Worm (Caenorhabditis elegans): ENCODE measurements around the gene mec-7.

The mec-7 gene

DNA sequence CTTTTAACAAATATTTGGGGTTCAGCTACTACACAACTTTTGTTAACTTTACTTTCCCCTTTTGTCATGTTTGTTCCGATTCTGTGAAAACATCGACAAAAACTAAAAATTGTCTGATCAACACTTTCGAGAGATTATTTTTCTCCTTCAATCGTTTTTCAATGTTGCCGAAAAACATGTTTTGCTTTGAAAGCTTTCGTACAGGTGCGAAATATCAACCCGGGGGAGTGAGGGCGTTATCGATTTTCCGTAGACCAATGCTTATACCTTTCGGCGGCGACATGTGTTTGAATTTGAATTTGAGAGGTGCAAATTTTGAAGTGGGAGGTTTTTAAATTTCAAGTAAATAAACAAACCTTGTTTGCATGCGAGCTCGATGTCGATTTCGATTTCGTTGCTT, 31.9 kb upstream of the mec-7 start:
- TF ChIP-seq ref-1 (GFP tag; conservative IDR thresholded peaks at IDR 0.05), result no peak
- no peak for TF ChIP-seq tab-1 (GFP tag; IDR thresholded peaks at IDR 0.05)
- TF ChIP-seq med-1 (GFP tag; optimal IDR thresholded peaks at IDR 0.05; ENCODE audit: insufficient read depth), result no peak
- no peak for TF ChIP-seq ztf-23 (GFP tag; IDR thresholded peaks at IDR 0.05)
- TF ChIP-seq ztf-29 (GFP tag; IDR thresholded peaks at IDR 0.05), result no peak
- no peak for TF ChIP-seq cog-1 (tag; optimal IDR thresholded peaks at IDR 0.05)
- no peak for TF ChIP-seq klf-2 (GFP tag; conservative IDR thresholded peaks at IDR 0.05)
- TF ChIP-seq T22C8.4 (GFP tag; IDR thresholded peaks at IDR 0.05), result no peak
- no peak for TF ChIP-seq flt-1 (GFP tag; IDR thresholded peaks at IDR 0.05)

- TF ChIP-seq ztf-23 (GFP tag; IDR thresholded peaks at IDR 0.05) (no peak), med-1 (GFP tag; optimal IDR thresholded peaks at IDR 0.05; ENCODE audit: insufficient read depth) (no peak), ref-1 (GFP tag; conservative IDR thresholded peaks at IDR 0.05) (no peak), klf-2 (GFP tag; conservative IDR thresholded peaks at IDR 0.05) (no peak), tab-1 (GFP tag; IDR thresholded peaks at IDR 0.05) (no peak), T22C8.4 (GFP tag; IDR thresholded peaks at IDR 0.05) (no peak), cog-1 (tag; optimal IDR thresholded peaks at IDR 0.05) (no peak), flt-1 (GFP tag; IDR thresholded peaks at IDR 0.05) (no peak), ztf-29 (GFP tag; IDR thresholded peaks at IDR 0.05) (no peak)
Measured at ce11 chrX:7800370-7800769, 23.9 kb upstream of the mec-7 start.

DNA sequence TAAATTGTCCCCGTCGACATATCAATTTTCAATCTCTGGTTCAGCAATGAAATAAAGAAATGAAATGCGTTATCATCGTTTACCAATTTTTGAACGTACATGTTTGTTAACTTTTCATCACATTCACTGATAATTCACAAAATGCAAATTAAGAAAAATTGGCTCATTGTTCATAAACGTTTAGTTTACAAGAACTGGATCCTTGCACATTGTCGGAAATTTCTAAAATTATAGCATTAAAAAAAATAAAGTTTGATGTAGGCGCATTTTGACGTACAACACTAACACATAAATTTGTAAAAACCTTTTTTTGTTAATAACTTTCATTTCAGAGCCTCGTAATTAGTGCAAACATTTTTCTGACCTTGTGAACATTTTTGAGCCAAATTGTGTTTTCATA, 23.2 kb upstream of the mec-7 start, which contains the start of gene gpx-7:
TSS of gene gpx-7 (minus strand) at position 101 of the 400 bp plus-strand sequence.
- TF ChIP-seq flt-1 (GFP tag; IDR thresholded peaks at IDR 0.05), result no peak
- no peak for TF ChIP-seq cog-1 (tag; optimal IDR thresholded peaks at IDR 0.05)
- TF ChIP-seq klf-2 (GFP tag; conservative IDR thresholded peaks at IDR 0.05), result no peak
- no peak for TF ChIP-seq ztf-29 (GFP tag; IDR thresholded peaks at IDR 0.05)
- TF ChIP-seq T22C8.4 (GFP tag; IDR thresholded peaks at IDR 0.05), result no peak
- no peak for TF ChIP-seq ztf-23 (GFP tag; IDR thresholded peaks at IDR 0.05)
- TF ChIP-seq tab-1 (GFP tag; IDR thresholded peaks at IDR 0.05), result no peak

ce11 chrX:7798248-7799020, 21.9 kb upstream of the mec-7 start, which contains the start of gene adm-4:
Gene adm-4 (minus strand): TSS chrX:7798298.
- TF ChIP-seq T22C8.4 (GFP tag; IDR thresholded peaks at IDR 0.05), result no peak
- TF ChIP-seq cog-1 (tag; optimal IDR thresholded peaks at IDR 0.05), result peak; percentile 9
- TF ChIP-seq klf-2 (GFP tag; conservative IDR thresholded peaks at IDR 0.05), result no peak
- TF ChIP-seq med-1 (GFP tag; optimal IDR thresholded peaks at IDR 0.05; ENCODE audit: insufficient read depth), result no peak
- TF ChIP-seq ztf-23 (GFP tag; IDR thresholded peaks at IDR 0.05), result 0 out of 2 replicates have a peak, but pooled peaks have one; percentile 16
- no peak for TF ChIP-seq ztf-29 (GFP tag; IDR thresholded peaks at IDR 0.05)
- no peak for TF ChIP-seq flt-1 (GFP tag; IDR thresholded peaks at IDR 0.05)
- no peak for TF ChIP-seq ref-1 (GFP tag; conservative IDR thresholded peaks at IDR 0.05)
- no peak for TF ChIP-seq tab-1 (GFP tag; IDR thresholded peaks at IDR 0.05)

- TF ChIP-seq tab-1 (GFP tag; IDR thresholded peaks at IDR 0.05) (peak; percentile 62), ztf-23 (GFP tag; IDR thresholded peaks at IDR 0.05) (peak; percentile 75), flt-1 (GFP tag; IDR thresholded peaks at IDR 0.05) (peak; percentile 68; the same call in 1 of the 2 replicates), med-1 (GFP tag; optimal IDR thresholded peaks at IDR 0.05; ENCODE audit: insufficient read depth) (no peak), ztf-29 (GFP tag; IDR thresholded peaks at IDR 0.05) (no peak), T22C8.4 (GFP tag; IDR thresholded peaks at IDR 0.05) (0 out of 2 replicates have a peak, but pooled peaks have one; percentile 42), cog-1 (tag; optimal IDR thresholded peaks at IDR 0.05) (no peak), ref-1 (GFP tag; conservative IDR thresholded peaks at IDR 0.05) (0 out of 2 replicates have a peak, but pooled peaks have one; percentile 12), klf-2 (GFP tag; conservative IDR thresholded peaks at IDR 0.05) (0 out of 2 replicates have a peak, but pooled peaks have one; percentile 8)
Measured at ce11 chrX:7794306-7794743, 17.8 kb upstream of the mec-7 start.

- TF ChIP-seq T22C8.4 (GFP tag; IDR thresholded peaks at IDR 0.05) (peak; percentile 59), flt-1 (GFP tag; IDR thresholded peaks at IDR 0.05) (no peak)
Measured at ce11 chrX:7793377-7794041, 17.0 kb upstream of the mec-7 start, which contains the start of gene ZK154.6. Gene ZK154.6 (minus strand): TSS chrX:7793563.

- TF ChIP-seq klf-2 (GFP tag; conservative IDR thresholded peaks at IDR 0.05) (no peak), ztf-29 (GFP tag; IDR thresholded peaks at IDR 0.05) (no peak), cog-1 (tag; optimal IDR thresholded peaks at IDR 0.05) (no peak), ztf-23 (GFP tag; IDR thresholded peaks at IDR 0.05) (no peak)
Measured at ce11 chrX:7791802-7792201, 15.3 kb upstream of the mec-7 start.

DNA sequence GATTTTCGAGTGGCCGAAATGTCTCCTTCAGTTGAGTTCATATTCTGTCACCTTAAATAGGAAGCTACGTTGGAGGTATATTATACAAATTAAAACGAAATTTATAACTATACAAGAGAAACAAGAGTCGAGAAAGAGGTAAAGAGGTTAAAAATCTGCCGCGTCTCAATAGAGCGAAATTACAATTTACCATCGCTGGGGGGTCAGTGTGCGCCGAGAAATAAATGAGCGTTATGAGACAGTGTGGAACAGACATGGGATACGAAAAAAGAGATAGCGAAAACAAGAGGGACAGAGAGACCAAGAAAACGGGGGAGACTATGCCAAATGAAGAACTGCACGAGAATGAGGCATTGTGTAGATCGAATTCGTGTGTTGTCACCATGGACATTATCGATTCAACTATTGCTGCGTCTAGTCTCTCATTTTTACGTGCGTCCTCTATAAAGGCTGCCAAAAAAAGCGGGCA, 11.4 kb upstream of the mec-7 start, which contains the start of gene ZK154.5:
TSS of gene ZK154.5 (minus strand) at position 51 of the 469 bp plus-strand sequence.
- peak; percentile 15 for TF ChIP-seq cog-1 (tag; optimal IDR thresholded peaks at IDR 0.05)
- no peak for TF ChIP-seq med-1 (GFP tag; optimal IDR thresholded peaks at IDR 0.05; ENCODE audit: insufficient read depth)
- no peak for TF ChIP-seq ref-1 (GFP tag; conservative IDR thresholded peaks at IDR 0.05)
- 0 out of 2 replicates have a peak, but pooled peaks have one; percentile 45 for TF ChIP-seq flt-1 (GFP tag; IDR thresholded peaks at IDR 0.05)
- 0 out of 2 replicates have a peak, but pooled peaks have one; percentile 34 for TF ChIP-seq T22C8.4 (GFP tag; IDR thresholded peaks at IDR 0.05)
- no peak for TF ChIP-seq ztf-29 (GFP tag; IDR thresholded peaks at IDR 0.05)
- TF ChIP-seq tab-1 (GFP tag; IDR thresholded peaks at IDR 0.05), result no peak

- TF ChIP-seq klf-2 (GFP tag; conservative IDR thresholded peaks at IDR 0.05), result no peak
- no peak for TF ChIP-seq ref-1 (GFP tag; conservative IDR thresholded peaks at IDR 0.05)
Measured at ce11 chrX:7782389-7782788, 5.9 kb upstream of the mec-7 start, which contains the start of gene ZK154.4. Gene ZK154.4 (minus strand): TSS chrX:7782415.
